Worm (Caenorhabditis elegans) whole organism, L4/young adult: ENCODE measurements around the gene nduv-2.

Experiments
- W03F9.2 ChIP-seq: fragments of 150-350 bp; optimal IDR thresholded peaks from 2 replicates; lab custom pipeline; 2014; ENCODE audit warnings: missing biosample characterization, missing genetic modification characterization
- him-1 ChIP-seq: sonication (generic microtip); optimal IDR thresholded peaks from 2 replicates; lab custom pipeline; 2016; ENCODE audit warnings: missing genotype, missing genetic modification reagents, missing genetic modification characterization, missing compliant biosample characterization

DNA sequence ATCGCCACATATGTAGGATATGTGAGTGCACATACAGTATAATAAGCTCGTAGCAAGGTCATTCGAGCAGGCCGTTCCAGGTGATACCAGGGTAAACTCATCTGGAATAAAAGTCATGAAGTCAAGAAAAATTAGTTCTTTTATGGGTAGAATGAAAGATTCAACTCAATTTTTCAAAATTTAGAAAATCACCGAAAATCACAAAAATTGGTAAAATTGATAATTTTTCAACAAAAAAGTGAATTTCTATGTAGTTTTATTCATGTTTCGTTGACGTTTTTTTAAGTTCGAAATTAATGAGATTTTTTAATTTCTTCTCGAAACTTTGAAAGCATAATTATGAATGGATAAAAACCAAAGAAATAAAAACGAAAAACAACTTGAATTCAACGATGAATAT, 3.6 kb downstream of the nduv-2 start, which contains the start of gene F53F4.16:
- no peak for TF ChIP-seq W03F9.2 (tag; lab: Kevin White, UChicago)
- TF ChIP-seq him-1 (tag; lab: Kevin White, UChicago) = no peak
